Worm (Caenorhabditis elegans): ENCODE measurements around the gene T11F9.21.

Gene T11F9.21

ce11 chrV:11504853-11505397 lies 12.4 kb downstream of the T11F9.21 start, which contains the start of the genes C55A6.1 and C55A6.10:
Gene C55A6.1 (minus strand): TSS chrV:11504968.
Gene C55A6.10 (plus strand): TSS chrV:11505347.
- TF ChIP-seq lin-39 (tag; optimal IDR thresholded peaks at IDR 0.05) (peak; percentile 22), elt-1 (tag; optimal IDR thresholded peaks at IDR 0.05) (peak; percentile 13), pqm-1 (tag; optimal IDR thresholded peaks at IDR 0.05) (peak; percentile 20), lsy-12 (tag; optimal IDR thresholded peaks at IDR 0.05) (peak; percentile 49), nhr-25 (tag; optimal IDR thresholded peaks at IDR 0.05) (peak; percentile 47), tbx-2 (tag; optimal IDR thresholded peaks at IDR 0.05) (peak; percentile 36), pha-4 (tag; optimal IDR thresholded peaks at IDR 0.05) (peak; percentile 66), elt-2 (tag; optimal IDR thresholded peaks at IDR 0.05) (peak; percentile 40), ceh-28 (tag; optimal IDR thresholded peaks at IDR 0.05) (peak; percentile 61), hmg-11 (tag; optimal IDR thresholded peaks at IDR 0.05) (peak; percentile 68), fkh-10 (GFP tag; optimal IDR thresholded peaks at IDR 0.05) (peak; percentile 16), snpc-4 (tag; optimal IDR thresholded peaks at IDR 0.05) (peak; percentile 20), nfya-1 (tag; optimal IDR thresholded peaks at IDR 0.05; ENCODE audit: insufficient read depth) (peak; percentile 83), jun-1 (tag; optimal IDR thresholded peaks at IDR 0.05) (peak; percentile 44), lin-15B (tag; optimal IDR thresholded peaks at IDR 0.05) (peak; percentile 46), nhr-23 (tag; optimal IDR thresholded peaks at IDR 0.05) (peak; percentile 61), nhr-43 (tag; optimal IDR thresholded peaks at IDR 0.05; ENCODE audit: poor library complexity, severe bottlenecking) (peak; percentile 70), R02D3.7 (tag; optimal IDR thresholded peaks at IDR 0.05) (peak; percentile 44)

- peak; percentile 48 for TF ChIP-seq egl-5 (tag; optimal IDR thresholded peaks at IDR 0.05)
- TF ChIP-seq mdl-1 (tag; optimal IDR thresholded peaks at IDR 0.05): no peak
- no peak for TF ChIP-seq nhr-43 (tag; optimal IDR thresholded peaks at IDR 0.05; ENCODE audit: poor library complexity, severe bottlenecking)
- no peak for TF ChIP-seq pqm-1 (tag; optimal IDR thresholded peaks at IDR 0.05)
- no peak for TF ChIP-seq tbx-2 (tag; optimal IDR thresholded peaks at IDR 0.05)
- TF ChIP-seq pha-4 (tag; optimal IDR thresholded peaks at IDR 0.05): peak; percentile 84
- peak; percentile 18 for TF ChIP-seq nfya-1 (tag; optimal IDR thresholded peaks at IDR 0.05; ENCODE audit: insufficient read depth)
- TF ChIP-seq ceh-28 (tag; optimal IDR thresholded peaks at IDR 0.05): no peak
- TF ChIP-seq jun-1 (tag; optimal IDR thresholded peaks at IDR 0.05): no peak
- TF ChIP-seq ztf-11 (tag; optimal IDR thresholded peaks at IDR 0.05): no peak
- no peak for TF ChIP-seq nhr-76 (tag; optimal IDR thresholded peaks at IDR 0.05)
- no peak for TF ChIP-seq ceh-16 (tag; optimal IDR thresholded peaks at IDR 0.05)
- no peak for TF ChIP-seq hmg-11 (tag; optimal IDR thresholded peaks at IDR 0.05)
- no peak for TF ChIP-seq zag-1 (tag; optimal IDR thresholded peaks at IDR 0.05)
- no peak for TF ChIP-seq elt-3 (tag; optimal IDR thresholded peaks at IDR 0.05)
These were observed 13.8 kb downstream of the T11F9.21 start for ce11 chrV:11506347-11506746.

- TF ChIP-seq sea-2 (GFP tag; optimal IDR thresholded peaks at IDR 0.05): no peak
- TF ChIP-seq snpc-4 (tag; optimal IDR thresholded peaks at IDR 0.05): no peak
- TF ChIP-seq nhr-25 (tag; optimal IDR thresholded peaks at IDR 0.05): peak; percentile 83
- TF ChIP-seq eor-1 (tag; optimal IDR thresholded peaks at IDR 0.05): no peak
These were observed 16.2 kb downstream of the T11F9.21 start, which contains the start of gene ttll-5 for ce11 chrV:11508773-11509172. Gene ttll-5 (plus strand): TSS chrV:11509060.

ce11 chrV:11513432-11513831 lies 20.9 kb downstream of the T11F9.21 start, which contains the start of gene C55A6.3:
Gene C55A6.3 (minus strand): TSS chrV:11513532.
- TF ChIP-seq nhr-237 (tag; optimal IDR thresholded peaks at IDR 0.05): no peak
- peak; percentile 41 for TF ChIP-seq pha-4 (tag; optimal IDR thresholded peaks at IDR 0.05)

- TF ChIP-seq elt-1 (tag; optimal IDR thresholded peaks at IDR 0.05) (no peak), elt-2 (tag; optimal IDR thresholded peaks at IDR 0.05) (no peak), egl-5 (tag; optimal IDR thresholded peaks at IDR 0.05) (no peak), R02D3.7 (tag; optimal IDR thresholded peaks at IDR 0.05) (no peak), daf-12 (tag; optimal IDR thresholded peaks at IDR 0.05) (no peak), pha-4 (tag; optimal IDR thresholded peaks at IDR 0.05) (peak; percentile 93), ceh-28 (tag; optimal IDR thresholded peaks at IDR 0.05) (no peak)
These were observed 22.1 kb downstream of the T11F9.21 start, which contains the start of gene C55A6.6 for ce11 chrV:11514677-11515076. Gene C55A6.6 (minus strand): TSS chrV:11514737.

ce11 chrV:11515145-11515544 lies 22.6 kb downstream of the T11F9.21 start:
- TF ChIP-seq nhr-23 (tag; optimal IDR thresholded peaks at IDR 0.05) (no peak), R02D3.7 (tag; optimal IDR thresholded peaks at IDR 0.05) (no peak), nhr-11 (tag; optimal IDR thresholded peaks at IDR 0.05) (no peak), pqm-1 (tag; optimal IDR thresholded peaks at IDR 0.05) (no peak), sea-2 (GFP tag; optimal IDR thresholded peaks at IDR 0.05) (no peak), elt-1 (tag; optimal IDR thresholded peaks at IDR 0.05) (no peak), mdl-1 (tag; optimal IDR thresholded peaks at IDR 0.05) (no peak)
